Worm (Caenorhabditis elegans) whole organism, L4/young adult: ENCODE data around the gene C24H10.3.

Experiments
- W03F9.2 ChIP-seq: fragments of 150-350 bp; optimal IDR thresholded peaks from 2 replicates; lab custom pipeline; 2014; ENCODE audit warnings: missing biosample characterization, missing genetic modification characterization
- dao-5 ChIP-seq: sonication (generic microtip); optimal IDR thresholded peaks from 2 replicates; lab custom pipeline; 2016; ENCODE audit warnings: missing genotype, missing genetic modification characterization, moderate library complexity, missing compliant biosample characterization
- him-1 ChIP-seq: sonication (generic microtip); optimal IDR thresholded peaks from 2 replicates; lab custom pipeline; 2016; ENCODE audit warnings: missing genotype, missing genetic modification reagents, missing genetic modification characterization, missing compliant biosample characterization

ce11 chrX:5061763-5062162, 907 bp downstream of the C24H10.3 start:
- TF ChIP-seq him-1 (tag; lab: Kevin White, UChicago) (no peak), dao-5 (tag; lab: Kevin White, UChicago) (no peak), W03F9.2 (tag; lab: Kevin White, UChicago) (no peak)
